Worm (Caenorhabditis elegans) whole organism, mixed stage, embryonic: Measurements from ENCODE around the gene ttm-1.

Experiments used
- nhr-237 ChIP-seq: fragments of 150-350 bp; optimal IDR thresholded peaks from 2 replicates; lab custom pipeline; 2014; ENCODE audit warnings: missing biosample characterization, missing genetic modification characterization
- pha-4 ChIP-seq: fragments of 150-350 bp; optimal IDR thresholded peaks from 2 replicates; lab custom pipeline; 2018; ENCODE audit warnings: missing biosample characterization, missing genetic modification reagents, missing genetic modification characterization
- snpc-4 ChIP-seq: fragments of 150-350 bp; optimal IDR thresholded peaks from 2 replicates; lab custom pipeline; 2014; ENCODE audit warnings: missing biosample characterization, missing genetic modification characterization
- unc-120 ChIP-seq: sonication (generic microtip); optimal IDR thresholded peaks from 2 replicates; lab custom pipeline; 2017; ENCODE audit warnings: missing genetic modification characterization, missing compliant biosample characterization; ENCODE audit not compliant: poor library complexity, severe bottlenecking

DNA sequence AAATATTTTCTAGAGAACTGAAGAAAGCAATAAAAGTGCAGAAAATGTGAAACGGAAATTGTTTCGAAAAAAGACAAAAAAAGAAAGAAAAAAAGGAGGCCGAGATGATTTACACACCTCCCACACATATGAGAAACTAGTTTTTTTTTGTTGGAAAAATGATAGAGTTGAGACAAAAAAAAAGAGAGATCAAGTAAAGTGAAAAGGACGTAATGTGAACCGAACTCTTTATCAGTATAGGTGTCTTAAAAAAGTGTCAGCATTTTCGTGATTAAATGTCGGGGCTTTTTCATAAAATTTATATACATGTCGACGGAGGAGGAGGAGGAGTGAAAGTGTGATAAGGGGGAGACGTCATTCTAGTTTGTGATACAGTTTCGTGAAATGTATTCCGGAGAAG, 7.5 kb downstream of the ttm-1 start:
- TF ChIP-seq snpc-4 (tag; lab: Kevin White, UChicago) (no peak), unc-120 (no peak), nhr-237 (no peak), pha-4 (tag; lab: Kevin White, UChicago) (no peak)
